Fruit fly (Drosophila melanogaster) whole organism, embryonic: Measurements from ENCODE around the gene dgt6.
A peak's percentile ranks its signal among the peaks of the same experiment; 100 is the strongest.

ENCODE experiments used
- CG10267 ChIP-seq: fragments of 200-800 bp; sonication (Bioruptor generic); optimal IDR thresholded peaks from 2 replicates; lab custom pipeline; 2018; ENCODE audit warnings: missing biosample characterization, mild to moderate bottlenecking, missing genetic modification characterization, moderate library complexity
- CG11093 ChIP-seq: fragments of 200-800 bp; sonication (Bioruptor generic); IDR thresholded peaks from 3 replicates; pipeline ENCODE4 v1.3.6; 2022; ENCODE audit warnings: missing biosample characterization, missing genetic modification characterization
- CG11398 ChIP-seq: fragments of 200-800 bp; sonication (Bioruptor generic); optimal IDR thresholded peaks from 2 replicates; lab custom pipeline; 2016; ENCODE audit warnings: missing biosample characterization, missing genetic modification characterization
- CG12071 ChIP-seq: fragments of 200-800 bp; sonication (Bioruptor generic); optimal IDR thresholded peaks from 3 replicates; lab custom pipeline; 2018; ENCODE audit warnings: missing biosample characterization, mild to moderate bottlenecking, missing genetic modification characterization
- CG12236 ChIP-seq: fragments of 200-800 bp; sonication (Bioruptor generic); optimal IDR thresholded peaks from 2 replicates; lab custom pipeline; 2016; ENCODE audit warnings: missing biosample characterization, missing genetic modification characterization
- CG1233 ChIP-seq: fragments of 200-800 bp; sonication (Bioruptor generic); optimal IDR thresholded peaks from 4 replicates; lab custom pipeline; 2018; ENCODE audit warnings: missing biosample characterization, mild to moderate bottlenecking, missing genetic modification characterization
- CG12391 ChIP-seq: fragments of 200-800 bp; sonication (Bioruptor generic); optimal IDR thresholded peaks from 3 replicates; lab custom pipeline; 2018; ENCODE audit warnings: missing biosample characterization, mild to moderate bottlenecking, missing genetic modification characterization, moderate library complexity
- CG13123 ChIP-seq: fragments of 200-800 bp; sonication (Bioruptor generic); optimal IDR thresholded peaks from 2 replicates; lab custom pipeline; 2016; ENCODE audit warnings: missing biosample characterization, missing genetic modification characterization
- CG15011 ChIP-seq: fragments of 200-800 bp; sonication (Bioruptor generic); optimal IDR thresholded peaks from 3 replicates; lab custom pipeline; 2018; ENCODE audit warnings: missing biosample characterization, mild to moderate bottlenecking, missing genetic modification characterization
- CG15269 ChIP-seq: fragments of 200-800 bp; sonication (Bioruptor generic); optimal IDR thresholded peaks from 2 replicates; lab custom pipeline; 2018; ENCODE audit warnings: missing biosample characterization, mild to moderate bottlenecking, missing genetic modification characterization, moderate library complexity
- CG15696 ChIP-seq: fragments of 200-800 bp; sonication (Bioruptor generic); optimal IDR thresholded peaks from 2 replicates; lab custom pipeline; 2019; ENCODE audit warnings: missing biosample characterization, mild to moderate bottlenecking, missing genetic modification characterization, moderate library complexity
- CG17328 ChIP-seq: fragments of 200-800 bp; sonication (Bioruptor generic); IDR thresholded peaks from 2 replicates; pipeline ENCODE4 v1.3.6; 2022; ENCODE audit warnings: missing biosample characterization, missing genetic modification characterization
- CG1792 ChIP-seq: fragments of 200-800 bp; sonication (Bioruptor generic); optimal IDR thresholded peaks from 2 replicates; lab custom pipeline; 2016; ENCODE audit warnings: missing biosample characterization, missing genetic modification characterization
- CG18011 ChIP-seq: fragments of 200-800 bp; sonication (Bioruptor generic); optimal IDR thresholded peaks from 2 replicates; lab custom pipeline; 2017; ENCODE audit warnings: missing biosample characterization, missing genetic modification characterization, mild to moderate bottlenecking, moderate library complexity, missing genotype
- CG18262 ChIP-seq: fragments of 200-800 bp; optimal IDR thresholded peaks from 3 replicates; lab custom pipeline; 2019; ENCODE audit warnings: missing biosample characterization, mild to moderate bottlenecking, missing genetic modification characterization, moderate library complexity
- CG31224 ChIP-seq: fragments of 200-800 bp; sonication (Bioruptor generic); IDR thresholded peaks from 2 replicates; pipeline ENCODE4 v1.3.6; 2022; ENCODE audit warnings: missing biosample characterization, missing genetic modification characterization
- CG31388 ChIP-seq: fragments of 200-800 bp; sonication (Bioruptor generic); optimal IDR thresholded peaks from 2 replicates; lab custom pipeline; 2016; ENCODE audit warnings: missing biosample characterization, missing genetic modification characterization
- CG4404 ChIP-seq: fragments of 200-800 bp; sonication (Bioruptor generic); IDR thresholded peaks from 2 replicates; pipeline ENCODE4 v1.3.6; 2022; ENCODE audit warnings: missing biosample characterization, missing genetic modification characterization
- CG5245 ChIP-seq: fragments of 200-800 bp; sonication (Bioruptor generic); optimal IDR thresholded peaks from 3 replicates; lab custom pipeline; 2016; ENCODE audit warnings: missing biosample characterization, missing genetic modification characterization
- CG6813 ChIP-seq: fragments of 200-800 bp; sonication (Bioruptor generic); optimal IDR thresholded peaks from 2 replicates; lab custom pipeline; 2017; ENCODE audit warnings: missing biosample characterization, missing genetic modification characterization, mild to moderate bottlenecking, moderate library complexity, missing genetic modification reagents
- CG8478 ChIP-seq: fragments of >200 bp; optimal IDR thresholded peaks from 2 replicates; lab custom pipeline; 2018
- CG9609 ChIP-seq: fragments of 200-800 bp; sonication (Bioruptor generic); optimal IDR thresholded peaks from 3 replicates; lab custom pipeline; 2016; ENCODE audit warnings: missing biosample characterization, missing genetic modification characterization
- D19A ChIP-seq: fragments of 200-800 bp; optimal IDR thresholded peaks from 3 replicates; lab custom pipeline; 2019; ENCODE audit warnings: missing biosample characterization, mild to moderate bottlenecking, missing genetic modification characterization, moderate library complexity
- H15 ChIP-seq: fragments of 200-800 bp; sonication (Bioruptor generic); IDR thresholded peaks from 3 replicates; pipeline ENCODE4 v1.3.6; 2022; ENCODE audit warnings: missing biosample characterization, missing genetic modification characterization
- HHEX ChIP-seq: fragments of 200-800 bp; sonication (Bioruptor generic); optimal IDR thresholded peaks from 3 replicates; lab custom pipeline; 2017; ENCODE audit warnings: missing biosample characterization, mild to moderate bottlenecking, missing genetic modification characterization, missing genetic modification reagents
- HLH54F ChIP-seq: fragments of 200-800 bp; sonication (Bioruptor generic); optimal IDR thresholded peaks from 3 replicates; lab custom pipeline; 2016; ENCODE audit warnings: missing biosample characterization, missing genetic modification characterization
- Hmr ChIP-seq: fragments of 200-800 bp; sonication (Bioruptor generic); optimal IDR thresholded peaks from 3 replicates; lab custom pipeline; 2017; ENCODE audit warnings: mild to moderate bottlenecking, missing biosample characterization, missing genetic modification reagents, missing genetic modification characterization
- NFAT ChIP-seq: fragments of 200-800 bp; sonication (Bioruptor generic); IDR thresholded peaks from 2 replicates; pipeline ENCODE4 v1.3.6; 2022; ENCODE audit warnings: missing biosample characterization, missing genetic modification characterization
- Oli ChIP-seq: fragments of 200-800 bp; sonication (Bioruptor generic); optimal IDR thresholded peaks from 2 replicates; lab custom pipeline; 2018; ENCODE audit warnings: missing biosample characterization, mild to moderate bottlenecking, missing genetic modification characterization, moderate library complexity
- Rfx ChIP-seq: fragments of 200-800 bp; sonication (Bioruptor generic); IDR thresholded peaks from 2 replicates; pipeline ENCODE4 v1.3.6; 2022; ENCODE audit warnings: missing biosample characterization, missing genetic modification characterization
- Scr ChIP-seq: fragments of 200-800 bp; sonication (Bioruptor generic); IDR thresholded peaks from 2 replicates; pipeline ENCODE4 v1.3.6; 2022; ENCODE audit warnings: missing biosample characterization, missing genetic modification characterization; ENCODE audit not compliant: partially characterized antibody
- Sox102F ChIP-seq: fragments of 200-800 bp; sonication (Bioruptor generic); optimal IDR thresholded peaks from 2 replicates; lab custom pipeline; 2018; ENCODE audit warnings: missing biosample characterization, mild to moderate bottlenecking, missing genetic modification characterization, moderate library complexity
- Ssrp ChIP-seq: fragments of 200-800 bp; sonication (Bioruptor generic); optimal IDR thresholded peaks from 2 replicates; lab custom pipeline; 2018; ENCODE audit warnings: missing biosample characterization, mild to moderate bottlenecking, missing genetic modification characterization, moderate library complexity
- Trl ChIP-seq, 3 experiments: fragments of >200 bp in 2 of 3; fragments of 200-800 bp in 1 of 3; sonication (Bioruptor generic) in 1 of 3; optimal IDR thresholded peaks; 2 replicates in 1 of 3; 3 replicates in 2 of 3; lab custom pipeline; 2016 to 2017; ENCODE audit warnings: missing biosample characterization in 1 of 3, missing genetic modification characterization in 1 of 3
- Vsx1 ChIP-seq: fragments of 200-800 bp; sonication (Bioruptor generic); optimal IDR thresholded peaks from 2 replicates; lab custom pipeline; 2017; ENCODE audit warnings: missing biosample characterization, mild to moderate bottlenecking, missing genetic modification characterization, missing genetic modification reagents
- ac ChIP-seq: fragments of 200-800 bp; sonication (Bioruptor generic); optimal IDR thresholded peaks from 3 replicates; lab custom pipeline; 2017; ENCODE audit warnings: missing biosample characterization, mild to moderate bottlenecking, missing genetic modification characterization
- ash1 ChIP-seq: fragments of 200-800 bp; sonication (Bioruptor generic); optimal IDR thresholded peaks from 2 replicates; lab custom pipeline; 2018; ENCODE audit warnings: missing biosample characterization, mild to moderate bottlenecking, missing genetic modification characterization
- chn ChIP-seq: fragments of 200-800 bp; sonication (Bioruptor generic); optimal IDR thresholded peaks from 2 replicates; lab custom pipeline; 2016; ENCODE audit warnings: missing biosample characterization, missing genetic modification characterization
- crp ChIP-seq, 2 experiments: fragments of 200-800 bp; sonication (Bioruptor generic); optimal IDR thresholded peaks; 2 replicates in 1 of 2; 3 replicates in 1 of 2; lab custom pipeline; 2017; ENCODE audit warnings: missing biosample characterization in 2 of 2, missing genetic modification characterization in 2 of 2, mild to moderate bottlenecking in 1 of 2, moderate library complexity in 1 of 2
- disco-r ChIP-seq: fragments of 200-800 bp; sonication (Bioruptor generic); optimal IDR thresholded peaks from 2 replicates; lab custom pipeline; 2016; ENCODE audit warnings: missing biosample characterization, missing genetic modification characterization
- en ChIP-seq: fragments of 200-800 bp; sonication (Bioruptor generic); optimal IDR thresholded peaks from 2 replicates; lab custom pipeline; 2016; ENCODE audit warnings: missing biosample characterization, missing genetic modification characterization
- gem ChIP-seq: fragments of 200-800 bp; sonication (Bioruptor generic); optimal IDR thresholded peaks from 2 replicates; lab custom pipeline; 2019; ENCODE audit warnings: missing biosample characterization, mild to moderate bottlenecking, missing genetic modification characterization, moderate library complexity
- gsb ChIP-seq: fragments of 200-800 bp; sonication (Bioruptor generic); IDR thresholded peaks from 2 replicates; pipeline ENCODE4 v1.3.6; 2022; ENCODE audit warnings: missing biosample characterization, missing genetic modification characterization
- jumu ChIP-seq: fragments of 200-800 bp; sonication (Bioruptor generic); optimal IDR thresholded peaks from 3 replicates; lab custom pipeline; 2016; ENCODE audit warnings: missing biosample characterization, missing genetic modification characterization
- lbe ChIP-seq: fragments of 200-800 bp; sonication (Bioruptor generic); optimal IDR thresholded peaks from 2 replicates; lab custom pipeline; 2016; ENCODE audit warnings: missing biosample characterization, mild to moderate bottlenecking, missing genetic modification characterization
- nmo ChIP-seq: fragments of 200-800 bp; sonication (Bioruptor generic); optimal IDR thresholded peaks from 2 replicates; lab custom pipeline; 2018; ENCODE audit warnings: missing biosample characterization, mild to moderate bottlenecking, missing genetic modification characterization, moderate library complexity
- salm ChIP-seq: fragments of 200-800 bp; sonication (Bioruptor generic); optimal IDR thresholded peaks from 2 replicates; lab custom pipeline; 2018; ENCODE audit warnings: missing biosample characterization, mild to moderate bottlenecking, missing genetic modification characterization
- slou ChIP-seq: fragments of 200-800 bp; sonication (Bioruptor generic); optimal IDR thresholded peaks from 3 replicates; lab custom pipeline; 2016; ENCODE audit warnings: missing biosample characterization, missing genetic modification characterization
- ssp ChIP-seq: fragments of 200-800 bp; sonication (Bioruptor generic); IDR thresholded peaks from 2 replicates; pipeline ENCODE4 v1.3.6; 2022; ENCODE audit warnings: missing biosample characterization, missing genetic modification characterization
- wek ChIP-seq: fragments of 200-800 bp; sonication (Bioruptor generic); optimal IDR thresholded peaks from 3 replicates; lab custom pipeline; 2018; ENCODE audit warnings: missing biosample characterization, mild to moderate bottlenecking, missing genetic modification characterization, moderate library complexity
- yki ChIP-seq: fragments of >200 bp; optimal IDR thresholded peaks from 3 replicates; lab custom pipeline; 2018

The dgt6 gene

DNA sequence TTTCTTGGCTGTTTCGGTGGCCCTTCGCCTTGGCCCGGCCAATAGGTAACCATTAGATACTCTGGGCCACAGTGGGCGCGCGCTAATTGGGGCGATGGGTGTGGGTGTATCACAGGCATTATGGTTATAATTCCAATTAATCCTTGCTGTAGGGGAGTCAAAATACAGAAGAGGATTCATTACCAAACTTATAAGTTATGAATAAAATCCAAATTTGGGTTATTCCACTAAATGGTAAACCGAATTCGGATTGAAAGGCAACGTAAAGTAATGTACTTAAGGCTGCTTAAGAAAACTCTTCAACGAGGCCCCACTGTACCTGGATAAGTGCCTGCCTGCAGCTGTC, 41.1 kb downstream of the dgt6 start (continued):
- TF ChIP-seq lbe (GFP tag; lab: Kevin White, UChicago) (no peak), HHEX (GFP tag; lab: Kevin White, UChicago) (peak; percentile 50), CG12071 (GFP tag; lab: Kevin White, UChicago) (peak; percentile 39), Ssrp (tag; lab: Kevin White, UChicago) (no peak), Hmr (GFP tag; lab: Kevin White, UChicago) (peak; percentile 14), CG8478 (lab: Kevin White, UChicago) (no peak), en (GFP tag; lab: Kevin White, UChicago) (no peak), CG17328 (GFP tag; lab: Robert Waterston, UW) (no peak), Scr (GFP tag; lab: Robert Waterston, UW) (no peak), CG15269 (tag; lab: Kevin White, UChicago) (no peak), CG6813 (GFP tag; lab: Kevin White, UChicago) (peak; percentile 36), disco-r (GFP tag; lab: Kevin White, UChicago) (no peak), CG18011 (GFP tag; lab: Kevin White, UChicago) (no peak), CG1792 (GFP tag; lab: Kevin White, UChicago) (no peak), CG9609 (no peak), CG11398 (GFP tag; lab: Kevin White, UChicago) (no peak), Oli (tag; lab: Kevin White, UChicago) (no peak), CG18262 (peak; percentile 52), H15 (GFP tag; lab: Robert Waterston, UW) (0 out of 3 replicates have a peak, but pooled peaks have one; percentile 17), chn (GFP tag; lab: Kevin White, UChicago) (no peak), CG1233 (peak; percentile 40), Vsx1 (GFP tag; lab: Kevin White, UChicago) (no peak), gsb (peak; percentile 25; the same call in 1 of the 2 replicates), CG10267 (tag; lab: Kevin White, UChicago) (peak; percentile 39), yki (no peak), jumu (GFP tag; lab: Kevin White, UChicago) (peak; percentile 47), HLH54F (GFP tag; lab: Kevin White, UChicago) (no peak), nmo (GFP tag; lab: Kevin White, UChicago) (peak; percentile 57), wek (GFP tag; lab: Kevin White, UChicago) (no peak), crp (GFP tag; optimal IDR thresholded peaks at IDR 0.05; lab: Kevin White, UChicago) (no peak), D19A (tag; lab: Kevin White, UChicago) (peak; percentile 49), salm (tag; lab: Kevin White, UChicago) (no peak), CG12236 (GFP tag; lab: Kevin White, UChicago) (no peak), CG4404 (peak; percentile 52), CG13123 (no peak), NFAT (GFP tag; lab: Robert Waterston, UW) (peak; percentile 28; the same call in 1 of the 2 replicates), ac (no peak), slou (no peak), CG15696 (tag; lab: Kevin White, UChicago) (peak; percentile 47), Rfx (peak; percentile 64), CG15011 (GFP tag; lab: Kevin White, UChicago) (peak; percentile 28), Sox102F (GFP tag; lab: Kevin White, UChicago) (no peak), CG31388 (GFP tag; lab: Kevin White, UChicago) (no peak), CG31224 (0 out of 2 replicates have a peak, but pooled peaks have one; percentile 30), Trl (optimal IDR thresholded peaks at IDR 0.05; lab: Kevin White, UChicago) (no peak), Trl (GFP tag; optimal IDR thresholded peaks at IDR 0.05; lab: Kevin White, UChicago) (no peak), ash1 (GFP tag; lab: Kevin White, UChicago) (no peak), gem (tag; lab: Kevin White, UChicago) (peak; percentile 54), CG11093 (GFP tag; lab: Robert Waterston, UW) (peak; percentile 34; the same call in 1 of the 3 replicates), CG12391 (no peak), CG5245 (GFP tag; lab: Kevin White, UChicago) (no peak), ssp (GFP tag; lab: Robert Waterston, UW) (peak; percentile 27; the same call in 1 of the 2 replicates)
